Worm (Caenorhabditis elegans): ENCODE data around the gene Y37E11B.7.

ce11 chrIV:3604104-3604503 lies 4.1 kb upstream of the Y37E11B.7 start:
- TF ChIP-seq snpc-4 (tag; optimal IDR thresholded peaks at IDR 0.05): no peak
- no peak for TF ChIP-seq lir-3 (tag; optimal IDR thresholded peaks at IDR 0.05; ENCODE audit: poor library complexity)
- TF ChIP-seq unc-62 (GFP tag; optimal IDR thresholded peaks at IDR 0.05): no peak
- no peak for TF ChIP-seq F16B12.6 (tag; optimal IDR thresholded peaks at IDR 0.05)
- no peak for TF ChIP-seq fkh-10 (GFP tag; optimal IDR thresholded peaks at IDR 0.05)

Measured in whole organism, L1 larva.